Worm (Caenorhabditis elegans) whole organism, mixed stage, embryonic: ENCODE data around the gene C04F5.2.

ENCODE experiments used
- ceh-39 ChIP-seq: fragments of 150-350 bp; optimal IDR thresholded peaks from 2 replicates; lab custom pipeline; 2014; ENCODE audit warnings: missing biosample characterization, missing genetic modification characterization
- ceh-43 ChIP-seq: fragments of 200-800 bp; sonication (Bioruptor generic); optimal IDR thresholded peaks from 2 replicates; lab custom pipeline; 2018; ENCODE audit warnings: mild to moderate bottlenecking, missing genetic modification characterization, moderate library complexity, missing compliant biosample characterization
- ceh-83 ChIP-seq: fragments of 200-800 bp; sonication (Bioruptor generic); optimal IDR thresholded peaks from 2 replicates; lab custom pipeline; 2018; ENCODE audit warnings: mild to moderate bottlenecking, missing genetic modification characterization, missing compliant biosample characterization
- ces-1 ChIP-seq: fragments of 150-350 bp; optimal IDR thresholded peaks from 2 replicates; lab custom pipeline; 2014; ENCODE audit warnings: missing biosample characterization, missing genetic modification reagents, missing genetic modification characterization
- cnd-1 ChIP-seq: fragments of 200-800 bp; sonication (Bioruptor generic); optimal IDR thresholded peaks from 2 replicates; lab custom pipeline; 2018; ENCODE audit warnings: mild to moderate bottlenecking, missing genetic modification characterization, missing compliant biosample characterization
- drap-1 ChIP-seq: fragments of 200-800 bp; sonication (Bioruptor generic); optimal IDR thresholded peaks from 3 replicates; lab custom pipeline; 2018; ENCODE audit warnings: mild to moderate bottlenecking, missing genetic modification characterization, missing compliant biosample characterization
- elt-1 ChIP-seq: sonication (generic microtip); optimal IDR thresholded peaks from 2 replicates; lab custom pipeline; 2017; ENCODE audit warnings: missing genetic modification characterization, mild to moderate bottlenecking, missing compliant biosample characterization, antibody characterized with exemption, moderate library complexity, borderline replicate concordance; ENCODE audit not compliant: insufficient read depth
- elt-3 ChIP-seq: fragments of 150-350 bp; optimal IDR thresholded peaks from 2 replicates; lab custom pipeline; 2014; ENCODE audit warnings: missing biosample characterization, missing genetic modification characterization
- flh-1 ChIP-seq: fragments of 200-800 bp; sonication (Bioruptor generic); optimal IDR thresholded peaks from 2 replicates; lab custom pipeline; 2018; ENCODE audit warnings: mild to moderate bottlenecking, missing genetic modification characterization, moderate library complexity, missing compliant biosample characterization
- ham-2 ChIP-seq: fragments of 200-800 bp; sonication (Bioruptor generic); optimal IDR thresholded peaks from 2 replicates; lab custom pipeline; 2018; ENCODE audit warnings: mild to moderate bottlenecking, missing genetic modification characterization, missing compliant biosample characterization
- hlh-1 ChIP-seq: fragments of 150-350 bp; optimal IDR thresholded peaks from 2 replicates; lab custom pipeline; 2014; ENCODE audit warnings: missing biosample characterization, missing genetic modification reagents, missing genetic modification characterization
- lin-13 ChIP-seq: fragments of 150-350 bp; optimal IDR thresholded peaks from 2 replicates; lab custom pipeline; 2014; ENCODE audit warnings: missing biosample characterization, missing genetic modification characterization
- lsy-2 ChIP-seq: fragments of 150-350 bp; optimal IDR thresholded peaks from 2 replicates; lab custom pipeline; 2014; ENCODE audit warnings: missing biosample characterization, missing genetic modification characterization
- mep-1 ChIP-seq: fragments of 150-350 bp; optimal IDR thresholded peaks from 2 replicates; lab custom pipeline; 2017; ENCODE audit warnings: missing biosample characterization, missing genetic modification reagents, missing genetic modification characterization, inconsistent platforms
- nhr-12 ChIP-seq: fragments of 150-350 bp; optimal IDR thresholded peaks from 2 replicates; lab custom pipeline; 2014; ENCODE audit warnings: missing biosample characterization, missing genetic modification characterization
- nhr-2 ChIP-seq: fragments of 150-350 bp; optimal IDR thresholded peaks from 2 replicates; lab custom pipeline; 2014; ENCODE audit warnings: missing biosample characterization, missing genetic modification characterization
- nhr-237 ChIP-seq: fragments of 150-350 bp; optimal IDR thresholded peaks from 2 replicates; lab custom pipeline; 2014; ENCODE audit warnings: missing biosample characterization, missing genetic modification characterization
- nhr-28 ChIP-seq: fragments of 150-350 bp; optimal IDR thresholded peaks from 2 replicates; lab custom pipeline; 2014; ENCODE audit warnings: missing biosample characterization, missing genetic modification characterization
- nhr-76 ChIP-seq: sonication (generic microtip); optimal IDR thresholded peaks from 2 replicates; lab custom pipeline; 2017; ENCODE audit warnings: missing biosample characterization, missing genetic modification characterization
- pha-4 ChIP-seq: fragments of 150-350 bp; optimal IDR thresholded peaks from 2 replicates; lab custom pipeline; 2018; ENCODE audit warnings: missing biosample characterization, missing genetic modification reagents, missing genetic modification characterization
- sem-2 ChIP-seq: fragments of 200-800 bp; sonication (Bioruptor generic); optimal IDR thresholded peaks from 2 replicates; lab custom pipeline; 2018; ENCODE audit warnings: mild to moderate bottlenecking, missing genetic modification characterization, missing compliant biosample characterization
- snpc-4 ChIP-seq: fragments of 150-350 bp; optimal IDR thresholded peaks from 2 replicates; lab custom pipeline; 2014; ENCODE audit warnings: missing biosample characterization, missing genetic modification characterization
- sptf-1 ChIP-seq: sonication (generic microtip); optimal IDR thresholded peaks from 2 replicates; lab custom pipeline; 2017; ENCODE audit warnings: mild to moderate bottlenecking, missing genetic modification characterization, moderate library complexity, missing compliant biosample characterization
- tbx-8 ChIP-seq: fragments of 200-800 bp; sonication (Bioruptor generic); optimal IDR thresholded peaks from 2 replicates; lab custom pipeline; 2018; ENCODE audit warnings: mild to moderate bottlenecking, missing genetic modification characterization, moderate library complexity, missing compliant biosample characterization
- unc-120 ChIP-seq: sonication (generic microtip); optimal IDR thresholded peaks from 2 replicates; lab custom pipeline; 2017; ENCODE audit warnings: missing genetic modification characterization, missing compliant biosample characterization; ENCODE audit not compliant: poor library complexity, severe bottlenecking
- unc-39 ChIP-seq: fragments of 150-350 bp; optimal IDR thresholded peaks from 2 replicates; lab custom pipeline; 2014; ENCODE audit warnings: missing biosample characterization, missing genetic modification characterization
- unc-62 ChIP-seq: fragments of 150-350 bp; optimal IDR thresholded peaks from 2 replicates; lab custom pipeline; 2014; ENCODE audit warnings: missing biosample characterization, missing genetic modification reagents, missing genetic modification characterization
- zip-8 ChIP-seq: fragments of 150-350 bp; optimal IDR thresholded peaks from 2 replicates; lab custom pipeline; 2014; ENCODE audit warnings: missing biosample characterization, missing genetic modification characterization
- ztf-11 ChIP-seq: fragments of 150-350 bp; optimal IDR thresholded peaks from 2 replicates; lab custom pipeline; 2014; ENCODE audit warnings: missing biosample characterization, missing genetic modification characterization

The C04F5.2 gene

ce11 chrV:5098925-5099324 lies 2.0 kb upstream of the C04F5.2 start, which contains the start of gene unc-46:
Gene unc-46, minus strand, starts transcription at chrV:5099025.
- TF ChIP-seq pha-4 (tag; lab: Kevin White, UChicago), result no peak
- TF ChIP-seq hlh-1 (tag; lab: Kevin White, UChicago), result no peak
- TF ChIP-seq lsy-2 (tag; lab: Kevin White, UChicago), result no peak
- TF ChIP-seq elt-1 (tag; lab: Kevin White, UChicago), result no peak
- TF ChIP-seq ceh-83 (GFP tag; lab: Kevin White, UChicago), result no peak
- no peak for TF ChIP-seq ces-1 (GFP tag; lab: Kevin White, UChicago)
- no peak for TF ChIP-seq nhr-76 (tag; lab: Kevin White, UChicago)
- no peak for TF ChIP-seq ham-2 (GFP tag; lab: Kevin White, UChicago)
- no peak for TF ChIP-seq nhr-12 (tag; lab: Kevin White, UChicago)
- no peak for TF ChIP-seq flh-1 (GFP tag; lab: Kevin White, UChicago)

- no peak for TF ChIP-seq ceh-83 (GFP tag; lab: Kevin White, UChicago)
- TF ChIP-seq ham-2 (GFP tag; lab: Kevin White, UChicago), result no peak
- TF ChIP-seq hlh-1 (tag; lab: Kevin White, UChicago), result no peak
- no peak for TF ChIP-seq unc-62 (GFP tag; lab: Kevin White, UChicago)
- no peak for TF ChIP-seq unc-120 (tag; lab: Kevin White, UChicago)
- TF ChIP-seq unc-39 (tag; lab: Kevin White, UChicago), result no peak
- TF ChIP-seq lin-13, result no peak
- no peak for TF ChIP-seq nhr-76 (tag; lab: Kevin White, UChicago)
- no peak for TF ChIP-seq drap-1 (GFP tag; lab: Kevin White, UChicago)
- no peak for TF ChIP-seq flh-1 (GFP tag; lab: Kevin White, UChicago)
- no peak for TF ChIP-seq pha-4 (tag; lab: Kevin White, UChicago)
- TF ChIP-seq tbx-8 (GFP tag; lab: Kevin White, UChicago), result no peak
- no peak for TF ChIP-seq sem-2 (GFP tag; lab: Kevin White, UChicago)
- TF ChIP-seq elt-3 (tag; lab: Kevin White, UChicago), result no peak
These were observed 6.5 kb downstream of the C04F5.2 start for ce11 chrV:5090386-5090785.

ce11 chrV:5089497-5090134 lies 7.3 kb downstream of the C04F5.2 start, which contains the start of gene glb-32:
Gene glb-32, minus strand, starts transcription at chrV:5089547.
- TF ChIP-seq sptf-1 (tag; lab: Kevin White, UChicago) (no peak), drap-1 (GFP tag; lab: Kevin White, UChicago) (no peak)

ce11 chrV:5088311-5088710 lies 8.6 kb downstream of the C04F5.2 start:
- no peak for TF ChIP-seq unc-39 (tag; lab: Kevin White, UChicago)
- no peak for TF ChIP-seq unc-120 (tag; lab: Kevin White, UChicago)
- TF ChIP-seq snpc-4, result no peak
- TF ChIP-seq ceh-39 (tag; lab: Kevin White, UChicago), result no peak
- no peak for TF ChIP-seq mep-1 (tag; lab: Kevin White, UChicago)
- no peak for TF ChIP-seq ztf-11
- no peak for TF ChIP-seq nhr-76 (tag; lab: Kevin White, UChicago)
- TF ChIP-seq tbx-8 (GFP tag; lab: Kevin White, UChicago), result no peak
- no peak for TF ChIP-seq nhr-237 (tag; lab: Kevin White, UChicago)
- TF ChIP-seq nhr-2 (tag; lab: Kevin White, UChicago), result no peak
- TF ChIP-seq hlh-1 (tag; lab: Kevin White, UChicago), result no peak
- no peak for TF ChIP-seq flh-1 (GFP tag; lab: Kevin White, UChicago)
- TF ChIP-seq nhr-28 (tag; lab: Kevin White, UChicago), result no peak
- TF ChIP-seq lin-13, result no peak
- no peak for TF ChIP-seq nhr-12 (tag; lab: Kevin White, UChicago)
- TF ChIP-seq cnd-1 (tag; lab: Kevin White, UChicago), result no peak
- TF ChIP-seq ceh-43 (GFP tag; lab: Kevin White, UChicago), result no peak
- TF ChIP-seq elt-3 (tag; lab: Kevin White, UChicago), result no peak

ce11 chrV:5086919-5087404 lies 10.0 kb downstream of the C04F5.2 start, which contains the start of gene Y58A7A.5:
Gene Y58A7A.5, minus strand, starts transcription at chrV:5086969.
- peak; percentile 15 for TF ChIP-seq zip-8
- no peak for TF ChIP-seq hlh-1 (tag; lab: Kevin White, UChicago)
- TF ChIP-seq, all 35 proteins: peak for 1
